Fruit fly (Drosophila melanogaster): Measurements from ENCODE around the gene ppk28.

- no peak for TF ChIP-seq tap (tag; optimal IDR thresholded peaks at IDR 0.05)
- TF ChIP-seq caup (GFP tag; optimal IDR thresholded peaks at IDR 0.05; ENCODE audit: severe bottlenecking) = no peak
- no peak for TF ChIP-seq CG31224 (GFP tag; IDR thresholded peaks at IDR 0.05)
- no peak for TF ChIP-seq gcm2 (GFP tag; optimal IDR thresholded peaks at IDR 0.05)
- no peak for TF ChIP-seq MBD-R2 (GFP tag; IDR thresholded peaks at IDR 0.05)
- TF ChIP-seq CG9817 (tag; optimal IDR thresholded peaks at IDR 0.05) = no peak
- no peak for TF ChIP-seq ro (GFP tag; IDR thresholded peaks at IDR 0.05)
Observed at dm6 chrX:16805768-16806167, at the start of gene ppk28.

All from whole organism, embryonic.